Worm (Caenorhabditis elegans) whole organism, L4/young adult: ENCODE measurements around the gene cyp-33C4.
"Not testable (repeated sequence)": the region's sequence is repeated elsewhere in the genome, so short reads cannot be mapped to it uniquely, and the experiment has no call there.

Experiments used
- W03F9.2 ChIP-seq: fragments of 150-350 bp; optimal IDR thresholded peaks from 2 replicates; lab custom pipeline; 2014; ENCODE audit warnings: missing biosample characterization, missing genetic modification characterization
- dao-5 ChIP-seq: sonication (generic microtip); optimal IDR thresholded peaks from 2 replicates; lab custom pipeline; 2016; ENCODE audit warnings: missing genotype, missing genetic modification characterization, moderate library complexity, missing compliant biosample characterization
- him-1 ChIP-seq: sonication (generic microtip); optimal IDR thresholded peaks from 2 replicates; lab custom pipeline; 2016; ENCODE audit warnings: missing genotype, missing genetic modification reagents, missing genetic modification characterization, missing compliant biosample characterization

Gene cyp-33C4

ce11 chrV:2250126-2250590, 14.2 kb downstream of the cyp-33C4 start, which contains the start of gene cyp-33C7:
Gene cyp-33C7, plus strand, starts transcription at chrV:2250540.
- no peak for TF ChIP-seq dao-5
- TF ChIP-seq him-1 (tag; lab: Kevin White, UChicago), result no peak
- TF ChIP-seq W03F9.2 (tag; lab: Kevin White, UChicago), result no peak

- TF ChIP-seq W03F9.2 (tag; lab: Kevin White, UChicago), result no peak
- no peak for TF ChIP-seq dao-5
- no peak for TF ChIP-seq him-1 (tag; lab: Kevin White, UChicago)
Measured at ce11 chrV:2251774-2252173, 15.8 kb downstream of the cyp-33C4 start.

DNA sequence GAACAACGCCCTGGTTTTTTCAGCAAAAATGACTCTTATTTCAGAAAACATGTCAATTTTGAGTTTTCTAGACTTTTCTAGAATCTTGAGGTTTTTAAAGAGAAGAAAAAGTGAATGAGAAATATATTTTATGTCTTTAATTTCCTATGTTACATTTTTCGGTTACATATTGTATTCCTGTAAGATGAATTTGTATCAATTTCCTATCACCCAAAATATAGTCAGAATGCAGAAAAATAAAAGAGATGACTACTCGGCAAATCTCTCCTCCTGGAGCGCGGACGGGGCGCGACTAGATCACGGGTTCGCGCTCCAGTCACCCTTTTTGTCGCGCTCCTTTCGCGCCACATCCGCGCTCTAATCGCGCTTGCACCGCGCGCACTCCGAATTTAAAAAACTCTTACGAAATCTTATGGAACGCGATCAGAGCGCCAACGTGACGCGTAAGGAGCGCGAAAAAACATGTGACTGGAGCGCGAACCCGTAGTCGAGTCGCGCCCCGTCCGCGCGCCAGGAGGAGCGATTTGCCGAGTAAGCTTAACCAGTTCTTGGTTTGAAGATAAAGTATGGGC, 18.7 kb downstream of the cyp-33C4 start, which contains the start of gene str-253:
Gene str-253 (minus strand): TSS at position 51 of the 572 bp plus-strand sequence.
- TF ChIP-seq W03F9.2 (tag; lab: Kevin White, UChicago), result no peak
- no peak for TF ChIP-seq dao-5
- TF ChIP-seq him-1 (tag; lab: Kevin White, UChicago), result no peak

ce11 chrV:2255191-2255590, 19.3 kb downstream of the cyp-33C4 start, which contains the start of gene F41B5.1:
Gene F41B5.1, plus strand, starts transcription at chrV:2255533.
- not testable (repeated sequence) for TF ChIP-seq him-1 (tag; lab: Kevin White, UChicago); dao-5; W03F9.2 (tag; lab: Kevin White, UChicago)

DNA sequence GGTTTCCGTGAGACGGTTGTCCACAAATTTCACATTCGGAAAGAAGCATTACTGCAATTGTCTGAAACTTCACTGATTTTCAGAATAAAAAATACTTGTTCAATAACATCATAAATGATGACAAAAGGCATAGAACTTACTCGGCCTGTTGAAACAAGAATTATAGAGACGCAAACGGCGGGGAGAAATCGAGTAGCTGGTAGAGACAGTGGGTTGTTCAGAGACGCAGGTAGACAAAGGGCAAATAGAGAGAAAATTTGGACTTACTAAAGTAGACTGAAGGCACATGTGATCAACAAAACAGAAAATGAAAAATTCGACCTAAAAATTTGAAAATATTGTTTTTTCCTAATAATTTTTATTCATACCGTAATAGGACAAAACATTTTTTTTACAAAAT, 23.8 kb downstream of the cyp-33C4 start, which contains the start of gene nhr-182:
Gene nhr-182 (minus strand): TSS at position 178 of the 400 bp plus-strand sequence.
- TF ChIP-seq dao-5, result no peak
- TF ChIP-seq W03F9.2 (tag; lab: Kevin White, UChicago), result no peak
- TF ChIP-seq him-1 (tag; lab: Kevin White, UChicago), result no peak

DNA sequence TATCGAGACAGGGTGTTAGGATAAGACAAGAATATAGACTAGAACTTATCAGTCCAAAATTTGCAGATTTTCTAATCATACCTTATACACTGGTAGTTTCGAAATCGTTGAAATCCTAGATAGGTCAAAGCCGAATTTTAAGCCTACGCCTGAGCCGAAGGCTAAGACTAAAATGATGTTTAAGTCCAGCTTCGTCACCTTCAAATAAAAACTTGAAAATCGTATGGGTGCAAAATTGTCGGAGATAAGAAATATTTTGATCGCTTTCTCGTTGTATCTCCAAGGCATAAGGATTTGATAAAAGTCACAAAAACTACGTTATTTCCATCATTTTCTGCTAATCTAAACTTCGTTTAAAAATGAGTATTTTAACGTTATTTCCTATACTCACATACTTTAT, 24.7 kb downstream of the cyp-33C4 start, which contains the start of gene F41B5.12:
Gene F41B5.12 (plus strand): TSS at position 301 of the 400 bp plus-strand sequence.
- TF ChIP-seq W03F9.2 (tag; lab: Kevin White, UChicago) (no peak), him-1 (tag; lab: Kevin White, UChicago) (no peak), dao-5 (no peak)

ce11 chrV:2264455-2264854, 28.5 kb downstream of the cyp-33C4 start, which contains the start of gene nhr-183:
Gene nhr-183, minus strand, starts transcription at chrV:2264634.
- TF ChIP-seq dao-5 (no peak), him-1 (tag; lab: Kevin White, UChicago) (no peak), W03F9.2 (tag; lab: Kevin White, UChicago) (no peak)

- TF ChIP-seq him-1 (tag; lab: Kevin White, UChicago), result no peak
- TF ChIP-seq W03F9.2 (tag; lab: Kevin White, UChicago), result no peak
- no peak for TF ChIP-seq dao-5
Measured at ce11 chrV:2264925-2265324, 29.0 kb downstream of the cyp-33C4 start.

DNA sequence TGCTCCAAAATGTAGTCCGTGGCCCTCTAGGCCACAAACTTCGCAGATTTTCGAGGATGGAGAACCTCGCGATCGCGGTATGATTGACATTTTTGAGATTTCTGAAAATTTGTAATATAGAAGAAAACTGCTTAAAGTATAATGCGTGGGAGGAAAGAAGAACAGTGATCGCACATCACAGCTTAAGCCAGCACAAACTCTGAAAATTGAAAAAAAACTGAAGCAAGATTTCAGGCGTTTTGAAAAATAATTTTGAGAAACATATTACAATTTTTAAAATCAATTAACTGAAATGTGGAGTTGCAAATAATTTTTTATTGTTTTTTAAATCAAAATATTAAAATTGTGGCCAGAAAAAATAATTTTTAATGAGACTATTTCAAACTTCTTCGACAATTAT, 31.0 kb downstream of the cyp-33C4 start, which contains the start of gene nhr-275:
Gene nhr-275 (minus strand): TSS at position 101 of the 400 bp plus-strand sequence.
- no peak for TF ChIP-seq him-1 (tag; lab: Kevin White, UChicago)
- TF ChIP-seq W03F9.2 (tag; lab: Kevin White, UChicago), result no peak
- TF ChIP-seq dao-5, result no peak

- TF ChIP-seq him-1 (tag; lab: Kevin White, UChicago) (no peak), dao-5 (no peak), W03F9.2 (tag; lab: Kevin White, UChicago) (no peak)
Measured at ce11 chrV:2271750-2272149, 35.8 kb downstream of the cyp-33C4 start, which contains the start of gene Y5H2A.1. Gene Y5H2A.1, minus strand, starts transcription at chrV:2271850.

DNA sequence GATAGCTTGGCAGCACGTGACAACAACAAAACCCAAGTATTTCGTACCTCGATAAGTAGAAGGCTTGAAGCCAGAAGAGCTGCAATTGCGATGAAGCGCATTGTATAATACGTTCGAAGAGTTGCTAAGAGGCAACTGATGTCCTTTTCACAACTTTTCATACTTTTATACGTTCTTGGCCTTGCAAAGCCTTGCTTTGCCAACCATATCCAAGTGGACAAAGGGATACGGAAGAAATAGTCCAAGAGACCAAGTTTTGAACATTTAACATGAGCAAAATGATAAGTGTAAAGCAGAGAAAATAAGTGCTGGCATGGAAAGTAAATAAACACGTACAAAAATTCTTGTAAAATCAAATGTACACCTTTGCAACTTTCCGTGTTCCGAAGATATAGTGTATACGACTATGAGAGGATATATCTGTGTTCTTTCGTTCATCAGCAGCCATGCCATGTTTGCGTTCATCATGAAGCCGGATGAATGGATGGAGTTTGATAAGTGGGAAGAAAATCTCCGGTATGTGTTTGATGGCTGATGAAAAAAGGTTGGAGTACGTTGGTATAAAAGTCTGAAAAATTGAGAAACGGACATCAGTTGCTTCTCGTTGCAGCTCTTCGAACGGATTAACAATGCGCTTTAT, 38.4 kb downstream of the cyp-33C4 start, which contains the start of the genes Y5H2A.4 and abu-4:
Gene Y5H2A.4 (minus strand): TSS at position 101 of the 640 bp plus-strand sequence.
Gene abu-4 (plus strand): TSS at position 590 of the 640 bp plus-strand sequence.
- TF ChIP-seq W03F9.2 (tag; lab: Kevin White, UChicago) (no peak), dao-5 (no peak), him-1 (tag; lab: Kevin White, UChicago) (no peak)

DNA sequence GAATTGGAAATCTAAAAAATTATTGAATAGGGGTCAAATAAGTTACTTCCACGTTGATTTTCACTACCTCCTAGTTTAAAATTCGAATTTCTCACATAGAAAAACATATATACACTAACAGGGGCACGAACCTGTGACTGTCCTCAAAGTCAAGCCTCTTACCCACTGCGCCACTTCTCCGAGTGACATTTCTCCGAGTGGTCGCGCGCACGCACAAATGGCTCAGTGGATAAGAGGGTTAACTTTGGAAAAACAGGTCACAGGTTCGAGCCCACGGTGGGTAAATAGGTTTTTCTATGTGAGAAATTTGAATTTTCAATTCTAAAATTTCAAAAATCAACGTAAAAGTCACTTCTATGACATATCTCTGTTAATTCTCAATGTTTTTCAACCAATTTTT, 41.3 kb downstream of the cyp-33C4 start:
- no peak for TF ChIP-seq him-1 (tag; lab: Kevin White, UChicago)
- no peak for TF ChIP-seq dao-5
- TF ChIP-seq W03F9.2 (tag; lab: Kevin White, UChicago), result no peak

DNA sequence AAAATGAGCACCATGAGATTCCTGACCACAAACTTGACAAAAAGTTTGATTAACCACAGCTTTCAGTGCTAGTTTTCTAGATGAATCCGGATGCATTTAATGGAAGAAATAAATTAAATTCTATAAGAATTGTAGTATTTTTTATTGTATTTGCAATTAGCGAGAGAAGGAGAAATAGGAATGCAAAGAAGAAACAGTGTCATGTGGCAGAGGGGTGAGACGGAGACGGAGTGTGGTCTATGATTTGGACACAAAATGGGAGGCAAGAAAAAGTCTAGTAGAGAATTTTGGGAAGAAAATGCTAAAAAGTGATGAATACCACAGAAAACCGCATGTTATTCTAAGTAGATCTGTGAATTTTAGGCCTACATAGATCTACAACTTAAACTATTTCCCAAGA, 42.1 kb downstream of the cyp-33C4 start, which contains the start of gene nhr-59:
Gene nhr-59 (minus strand): TSS at position 214 of the 400 bp plus-strand sequence.
- no peak for TF ChIP-seq dao-5
- no peak for TF ChIP-seq W03F9.2 (tag; lab: Kevin White, UChicago)
- TF ChIP-seq him-1 (tag; lab: Kevin White, UChicago), result no peak

DNA sequence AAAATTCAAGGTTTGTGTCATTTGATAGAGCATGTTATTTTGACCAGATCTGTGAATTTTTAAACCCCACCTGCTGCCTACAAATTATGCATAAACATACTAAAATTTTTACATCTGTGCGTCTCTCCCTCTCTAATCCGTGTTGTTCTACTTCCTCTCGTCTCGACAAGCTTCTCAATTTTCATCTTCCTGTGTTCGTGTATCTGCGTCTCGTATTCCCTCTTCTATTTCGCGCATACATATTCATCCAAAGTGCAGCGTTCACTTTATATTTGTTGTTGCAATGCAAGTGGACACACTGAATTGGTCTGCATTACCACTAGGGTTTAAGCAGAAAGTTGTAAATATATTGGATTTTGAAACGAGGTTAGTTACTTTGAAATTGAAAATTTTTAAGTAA, 42.6 kb downstream of the cyp-33C4 start, which contains the start of gene fbxa-137:
Gene fbxa-137 (plus strand): TSS at position 274 of the 400 bp plus-strand sequence.
- no peak for TF ChIP-seq W03F9.2 (tag; lab: Kevin White, UChicago)
- TF ChIP-seq dao-5, result no peak
- no peak for TF ChIP-seq him-1 (tag; lab: Kevin White, UChicago)
